Worm (Caenorhabditis elegans) whole organism, mixed stage, embryonic: ENCODE results near the gene far-8.
A peak's percentile ranks its signal among the peaks of the same experiment; 100 is the strongest.

Experiments
- M03D4.4 ChIP-seq: sonication (generic microtip); optimal IDR thresholded peaks from 2 replicates; lab custom pipeline; 2017; ENCODE audit warnings: mild to moderate bottlenecking, missing genetic modification characterization, missing compliant biosample characterization
- bed-3 ChIP-seq: fragments of 200-800 bp; sonication (Bioruptor generic); optimal IDR thresholded peaks from 3 replicates; lab custom pipeline; 2018; ENCODE audit warnings: mild to moderate bottlenecking, missing genetic modification characterization, moderate library complexity, missing compliant biosample characterization
- blmp-1 ChIP-seq: fragments of 150-350 bp; optimal IDR thresholded peaks from 2 replicates; lab custom pipeline; 2014; ENCODE audit warnings: missing biosample characterization, missing genetic modification characterization
- ceh-39 ChIP-seq: fragments of 150-350 bp; optimal IDR thresholded peaks from 2 replicates; lab custom pipeline; 2014; ENCODE audit warnings: missing biosample characterization, missing genetic modification characterization
- ceh-43 ChIP-seq: fragments of 200-800 bp; sonication (Bioruptor generic); optimal IDR thresholded peaks from 2 replicates; lab custom pipeline; 2018; ENCODE audit warnings: mild to moderate bottlenecking, missing genetic modification characterization, moderate library complexity, missing compliant biosample characterization
- ceh-83 ChIP-seq: fragments of 200-800 bp; sonication (Bioruptor generic); optimal IDR thresholded peaks from 2 replicates; lab custom pipeline; 2018; ENCODE audit warnings: mild to moderate bottlenecking, missing genetic modification characterization, missing compliant biosample characterization
- ces-1 ChIP-seq: fragments of 150-350 bp; optimal IDR thresholded peaks from 2 replicates; lab custom pipeline; 2014; ENCODE audit warnings: missing biosample characterization, missing genetic modification reagents, missing genetic modification characterization
- drap-1 ChIP-seq: fragments of 200-800 bp; sonication (Bioruptor generic); optimal IDR thresholded peaks from 3 replicates; lab custom pipeline; 2018; ENCODE audit warnings: mild to moderate bottlenecking, missing genetic modification characterization, missing compliant biosample characterization
- elt-1 ChIP-seq: sonication (generic microtip); optimal IDR thresholded peaks from 2 replicates; lab custom pipeline; 2017; ENCODE audit warnings: missing genetic modification characterization, mild to moderate bottlenecking, missing compliant biosample characterization, antibody characterized with exemption, moderate library complexity, borderline replicate concordance; ENCODE audit not compliant: insufficient read depth
- hlh-1 ChIP-seq: fragments of 150-350 bp; optimal IDR thresholded peaks from 2 replicates; lab custom pipeline; 2014; ENCODE audit warnings: missing biosample characterization, missing genetic modification reagents, missing genetic modification characterization
- lin-13 ChIP-seq: fragments of 150-350 bp; optimal IDR thresholded peaks from 2 replicates; lab custom pipeline; 2014; ENCODE audit warnings: missing biosample characterization, missing genetic modification characterization
- lin-32 ChIP-seq: fragments of 200-800 bp; sonication (Bioruptor generic); optimal IDR thresholded peaks from 2 replicates; lab custom pipeline; 2018; ENCODE audit warnings: mild to moderate bottlenecking, missing genetic modification characterization, missing compliant biosample characterization
- lsy-2 ChIP-seq: fragments of 150-350 bp; optimal IDR thresholded peaks from 2 replicates; lab custom pipeline; 2014; ENCODE audit warnings: missing biosample characterization, missing genetic modification characterization
- mab-5 ChIP-seq: fragments of 150-350 bp; optimal IDR thresholded peaks from 2 replicates; lab custom pipeline; 2014; ENCODE audit warnings: missing biosample characterization, missing genetic modification characterization
- mep-1 ChIP-seq: fragments of 150-350 bp; optimal IDR thresholded peaks from 2 replicates; lab custom pipeline; 2017; ENCODE audit warnings: missing biosample characterization, missing genetic modification reagents, missing genetic modification characterization, inconsistent platforms
- mls-2 ChIP-seq: sonication (generic microtip); optimal IDR thresholded peaks from 2 replicates; lab custom pipeline; 2016; ENCODE audit warnings: mild to moderate bottlenecking, missing genetic modification characterization, moderate library complexity, missing compliant biosample characterization
- nhr-12 ChIP-seq: fragments of 150-350 bp; optimal IDR thresholded peaks from 2 replicates; lab custom pipeline; 2014; ENCODE audit warnings: missing biosample characterization, missing genetic modification characterization
- nhr-2 ChIP-seq: fragments of 150-350 bp; optimal IDR thresholded peaks from 2 replicates; lab custom pipeline; 2014; ENCODE audit warnings: missing biosample characterization, missing genetic modification characterization
- nhr-237 ChIP-seq: fragments of 150-350 bp; optimal IDR thresholded peaks from 2 replicates; lab custom pipeline; 2014; ENCODE audit warnings: missing biosample characterization, missing genetic modification characterization
- nhr-28 ChIP-seq: fragments of 150-350 bp; optimal IDR thresholded peaks from 2 replicates; lab custom pipeline; 2014; ENCODE audit warnings: missing biosample characterization, missing genetic modification characterization
- pha-4 ChIP-seq: fragments of 150-350 bp; optimal IDR thresholded peaks from 2 replicates; lab custom pipeline; 2018; ENCODE audit warnings: missing biosample characterization, missing genetic modification reagents, missing genetic modification characterization
- sem-2 ChIP-seq: fragments of 200-800 bp; sonication (Bioruptor generic); optimal IDR thresholded peaks from 2 replicates; lab custom pipeline; 2018; ENCODE audit warnings: mild to moderate bottlenecking, missing genetic modification characterization, missing compliant biosample characterization
- sptf-1 ChIP-seq: sonication (generic microtip); optimal IDR thresholded peaks from 2 replicates; lab custom pipeline; 2017; ENCODE audit warnings: mild to moderate bottlenecking, missing genetic modification characterization, moderate library complexity, missing compliant biosample characterization
- tbx-8 ChIP-seq: fragments of 200-800 bp; sonication (Bioruptor generic); optimal IDR thresholded peaks from 2 replicates; lab custom pipeline; 2018; ENCODE audit warnings: mild to moderate bottlenecking, missing genetic modification characterization, moderate library complexity, missing compliant biosample characterization
- unc-120 ChIP-seq: sonication (generic microtip); optimal IDR thresholded peaks from 2 replicates; lab custom pipeline; 2017; ENCODE audit warnings: missing genetic modification characterization, missing compliant biosample characterization; ENCODE audit not compliant: poor library complexity, severe bottlenecking
- unc-39 ChIP-seq: fragments of 150-350 bp; optimal IDR thresholded peaks from 2 replicates; lab custom pipeline; 2014; ENCODE audit warnings: missing biosample characterization, missing genetic modification characterization
- zip-8 ChIP-seq: fragments of 150-350 bp; optimal IDR thresholded peaks from 2 replicates; lab custom pipeline; 2014; ENCODE audit warnings: missing biosample characterization, missing genetic modification characterization
- ztf-11 ChIP-seq: fragments of 150-350 bp; optimal IDR thresholded peaks from 2 replicates; lab custom pipeline; 2014; ENCODE audit warnings: missing biosample characterization, missing genetic modification characterization

far-8 gene

DNA sequence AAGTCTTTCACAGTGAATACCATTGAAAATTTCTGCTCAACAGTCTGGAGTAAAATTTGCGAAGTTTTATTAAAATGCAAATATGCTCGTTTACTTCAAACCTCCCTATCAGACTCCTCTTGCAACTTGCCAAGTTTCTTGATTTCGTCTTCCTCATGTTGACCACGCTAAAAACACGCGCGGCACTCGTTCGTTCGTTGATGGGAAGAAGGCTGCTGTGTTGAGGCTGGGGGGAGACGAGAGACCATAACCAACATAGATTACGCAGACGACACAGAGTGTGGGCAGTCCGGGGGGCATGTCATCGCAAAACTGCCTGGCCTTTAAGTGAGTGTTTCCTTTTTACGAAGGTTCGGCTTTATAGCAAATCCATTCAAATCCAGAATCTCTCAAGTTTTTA lies 1.3 kb downstream of the far-8 start:
- TF ChIP-seq ztf-11 (tag; lab: Kevin White, UChicago) (peak; percentile 14), lin-32 (GFP tag; lab: Kevin White, UChicago) (no peak), hlh-1 (no peak), blmp-1 (tag; lab: Kevin White, UChicago) (no peak), mls-2 (tag; lab: Kevin White, UChicago) (peak; percentile 17), elt-1 (tag; lab: Kevin White, UChicago) (no peak)

DNA sequence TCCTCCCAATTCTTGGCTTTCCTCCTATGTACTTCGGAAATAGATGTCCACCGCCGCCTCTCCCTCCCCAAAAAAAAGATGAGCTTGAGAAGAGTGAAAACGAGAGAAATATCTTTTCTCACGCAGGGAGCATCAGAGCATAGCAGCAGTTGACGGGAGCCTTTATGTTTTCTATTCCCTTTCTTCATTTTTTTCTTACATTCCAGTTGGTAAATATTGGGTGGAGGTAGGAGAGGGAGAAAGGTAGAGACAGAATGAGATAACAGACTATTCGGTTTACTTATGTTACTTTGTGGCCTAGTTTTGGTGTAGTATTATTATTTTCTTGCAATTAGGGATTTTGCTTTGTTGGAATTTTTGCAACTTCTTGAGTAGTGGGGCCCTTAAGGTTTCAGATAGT lies 1.8 kb downstream of the far-8 start:
- TF ChIP-seq ceh-83 (GFP tag; lab: Kevin White, UChicago) (no peak), drap-1 (GFP tag; lab: Kevin White, UChicago) (no peak), nhr-28 (no peak), M03D4.4 (tag; lab: Kevin White, UChicago) (no peak), ceh-43 (GFP tag; lab: Kevin White, UChicago) (no peak)

DNA sequence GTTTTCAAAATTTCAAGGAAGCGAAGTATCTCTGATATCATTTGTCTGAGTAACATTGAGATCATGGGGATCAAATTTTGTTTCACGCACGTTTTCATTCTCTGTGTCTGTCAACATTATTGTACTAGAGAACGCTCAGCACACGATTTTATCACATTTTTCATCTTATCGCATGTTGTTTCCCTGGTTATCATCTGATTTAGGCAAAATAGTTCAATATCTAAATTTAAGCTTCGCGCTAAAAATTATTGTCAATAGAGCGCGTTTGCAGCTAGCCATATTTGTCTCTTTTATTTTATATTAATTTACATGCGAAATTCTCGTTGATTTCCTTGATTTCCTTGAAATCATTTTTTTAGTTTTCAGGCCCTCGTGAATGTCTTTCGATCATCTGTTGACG lies 2.8 kb downstream of the far-8 start, which contains the start of gene K02F3.2:
K02F3.2 (plus strand) TSS at position 357 of the 400 bp plus-strand sequence.
- TF ChIP-seq unc-120 (tag; lab: Kevin White, UChicago), result no peak
- peak; percentile 58 for TF ChIP-seq ces-1 (GFP tag; lab: Kevin White, UChicago)
- TF ChIP-seq elt-1 (tag; lab: Kevin White, UChicago), result peak; percentile 17

DNA sequence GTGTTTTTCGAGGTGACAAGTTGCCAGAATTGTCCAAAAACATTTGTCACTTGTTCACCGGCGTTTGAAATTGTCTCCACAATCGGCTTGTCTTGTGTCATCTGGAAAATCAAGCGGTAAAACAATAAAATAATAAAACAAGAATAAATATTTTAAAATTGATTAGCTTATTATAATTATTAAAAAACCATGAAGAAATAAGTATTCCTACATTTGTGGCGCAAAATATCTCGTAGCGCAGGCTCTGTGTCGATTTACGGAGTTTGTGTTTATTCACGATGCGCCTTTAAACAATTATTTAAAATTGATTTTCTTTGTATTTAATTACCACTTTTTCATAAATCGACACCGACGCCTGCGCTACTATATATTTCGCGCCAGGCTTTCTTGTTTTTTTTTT lies 9.6 kb downstream of the far-8 start, which contains the start of gene moma-1:
moma-1 (minus strand) TSS at position 101 of the 400 bp plus-strand sequence.
- no peak for TF ChIP-seq zip-8 (tag; lab: Kevin White, UChicago)
- TF ChIP-seq nhr-2 (tag; lab: Kevin White, UChicago), result no peak
- no peak for TF ChIP-seq ceh-83 (GFP tag; lab: Kevin White, UChicago)
- TF ChIP-seq sptf-1, result no peak
- TF ChIP-seq mls-2 (tag; lab: Kevin White, UChicago), result no peak
- no peak for TF ChIP-seq mab-5 (tag; lab: Kevin White, UChicago)
- TF ChIP-seq lin-13 (tag; lab: Kevin White, UChicago), result no peak
- no peak for TF ChIP-seq sem-2 (GFP tag; lab: Kevin White, UChicago)
- TF ChIP-seq ztf-11 (tag; lab: Kevin White, UChicago), result no peak
- TF ChIP-seq unc-39 (tag; lab: Kevin White, UChicago), result no peak
- no peak for TF ChIP-seq mep-1 (tag; lab: Kevin White, UChicago)
- TF ChIP-seq lin-32 (GFP tag; lab: Kevin White, UChicago), result no peak
- TF ChIP-seq ceh-39, result no peak
- no peak for TF ChIP-seq nhr-237 (tag; lab: Kevin White, UChicago)
- no peak for TF ChIP-seq pha-4 (tag; lab: Kevin White, UChicago)
- TF ChIP-seq elt-1 (tag; lab: Kevin White, UChicago), result no peak
- TF ChIP-seq ces-1 (GFP tag; lab: Kevin White, UChicago), result no peak
- no peak for TF ChIP-seq unc-120 (tag; lab: Kevin White, UChicago)

DNA sequence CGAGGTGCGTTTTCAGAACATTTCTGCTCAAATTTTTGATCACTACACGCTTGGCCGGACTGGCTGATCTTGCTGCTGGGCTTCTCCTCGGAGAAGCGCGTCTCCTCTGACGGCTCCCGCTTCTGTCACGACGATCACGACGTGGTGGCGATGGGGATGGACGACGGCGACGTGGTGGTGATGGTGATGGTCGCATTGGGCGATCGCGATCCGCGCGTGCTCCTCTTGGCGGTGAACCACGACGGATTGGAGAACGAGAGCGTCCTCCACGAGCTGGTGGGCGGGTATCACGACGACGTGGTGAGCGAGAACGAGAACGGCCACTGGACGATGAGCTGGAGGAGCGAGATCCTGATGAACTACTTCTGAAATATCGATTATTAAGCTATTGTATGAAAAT lies 10.7 kb downstream of the far-8 start:
- no peak for TF ChIP-seq ces-1 (GFP tag; lab: Kevin White, UChicago)
- TF ChIP-seq nhr-2 (tag; lab: Kevin White, UChicago), result no peak
- TF ChIP-seq tbx-8, result no peak
- no peak for TF ChIP-seq lsy-2 (tag; lab: Kevin White, UChicago)
- TF ChIP-seq blmp-1 (tag; lab: Kevin White, UChicago), result no peak
- TF ChIP-seq mab-5 (tag; lab: Kevin White, UChicago), result no peak

DNA sequence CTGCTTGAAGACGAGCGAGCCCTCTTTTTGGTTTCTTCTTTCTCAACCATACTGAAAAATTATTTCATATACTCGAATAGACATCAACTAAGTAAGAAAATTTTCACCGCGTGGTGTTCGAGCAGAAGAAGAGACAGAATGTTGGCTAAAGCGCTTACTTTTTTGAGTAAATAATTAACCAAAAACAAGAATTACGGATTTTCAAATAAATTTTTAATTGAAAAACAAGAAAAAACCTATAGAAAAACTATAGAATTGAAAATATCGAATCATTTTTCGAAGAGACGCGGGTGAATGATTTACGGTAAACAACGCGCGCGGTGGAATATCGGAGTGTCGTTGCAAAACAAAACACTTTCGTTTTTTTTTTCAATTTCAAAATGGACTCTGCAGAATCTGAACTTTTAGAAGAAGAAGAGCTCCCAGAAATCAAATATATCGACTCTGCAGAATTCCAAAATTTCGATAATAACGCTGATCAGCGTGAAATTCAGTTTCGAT lies 11.2 kb downstream of the far-8 start, which contains the start of the genes rnp-5 and tag-51:
rnp-5 (minus strand) TSS at position 51 of the 501 bp plus-strand sequence.
tag-51 (plus strand) TSS at position 363 of the 501 bp plus-strand sequence.
- TF ChIP-seq bed-3 (GFP tag; lab: Kevin White, UChicago), result no peak
- peak; percentile 10 for TF ChIP-seq ceh-39
- no peak for TF ChIP-seq lsy-2 (tag; lab: Kevin White, UChicago)
- TF ChIP-seq nhr-12 (tag; lab: Kevin White, UChicago), result no peak
- TF ChIP-seq ztf-11 (tag; lab: Kevin White, UChicago), result no peak
- TF ChIP-seq blmp-1 (tag; lab: Kevin White, UChicago), result no peak
- TF ChIP-seq, all 35 proteins: peak for 1
